Worm (Caenorhabditis elegans) whole organism, L4/young adult: ENCODE results near the gene C14C10.1.

Experiments used
- W03F9.2 ChIP-seq: fragments of 150-350 bp; optimal IDR thresholded peaks from 2 replicates; lab custom pipeline; 2014; ENCODE audit warnings: missing biosample characterization, missing genetic modification characterization
- dao-5 ChIP-seq: sonication (generic microtip); optimal IDR thresholded peaks from 2 replicates; lab custom pipeline; 2016; ENCODE audit warnings: missing genotype, missing genetic modification characterization, moderate library complexity, missing compliant biosample characterization
- him-1 ChIP-seq: sonication (generic microtip); optimal IDR thresholded peaks from 2 replicates; lab custom pipeline; 2016; ENCODE audit warnings: missing genotype, missing genetic modification reagents, missing genetic modification characterization, missing compliant biosample characterization

ce11 chrV:12567850-12568249 is 20.3 kb upstream of the C14C10.1 start, which contains the start of gene E02A10.4:
- TF ChIP-seq W03F9.2 (tag; lab: Kevin White, UChicago), result no peak
- no peak for TF ChIP-seq dao-5
- no peak for TF ChIP-seq him-1 (tag; lab: Kevin White, UChicago)
